Worm (Caenorhabditis elegans) whole organism, young adult: Measurements from ENCODE around the gene lig-1.

Experiments used
- B0019.2 ChIP-seq: fragments of 200-800 bp; sonication (Bioruptor generic); conservative IDR thresholded peaks from 2 replicates; pipeline ENCODE4 v1.3.6; 2022; ENCODE audit warnings: missing genetic modification reagents, missing genetic modification characterization, missing compliant biosample characterization
- B0035.1 ChIP-seq: sonication (generic microtip); optimal IDR thresholded peaks from 2 replicates; lab custom pipeline; 2016; ENCODE audit warnings: missing genetic modification characterization, mild to moderate bottlenecking, missing compliant biosample characterization, missing genotype, missing genetic modification reagents
- B0336.3 ChIP-seq: fragments of 200-800 bp; sonication (Bioruptor generic); IDR thresholded peaks from 2 replicates; pipeline ENCODE4 v1.3.6; 2022; ENCODE audit warnings: missing genetic modification characterization, missing compliant biosample characterization
- F23B12.7 ChIP-seq: sonication (generic microtip); optimal IDR thresholded peaks from 2 replicates; lab custom pipeline; 2017; ENCODE audit warnings: missing genetic modification characterization, mild to moderate bottlenecking, missing compliant biosample characterization, antibody characterized with exemption, moderate library complexity; ENCODE audit not compliant: insufficient read depth
- F52B5.7 ChIP-seq: sonication (generic microtip); optimal IDR thresholded peaks from 2 replicates; lab custom pipeline; 2016; ENCODE audit warnings: mild to moderate bottlenecking, missing genetic modification characterization, missing compliant biosample characterization
- F57A8.1 ChIP-seq: fragments of 200-800 bp; sonication (Bioruptor generic); optimal IDR thresholded peaks from 2 replicates; lab custom pipeline; 2018; ENCODE audit warnings: mild to moderate bottlenecking, missing genetic modification characterization, moderate library complexity, missing compliant biosample characterization
- F57C9.4 ChIP-seq: sonication (generic microtip); optimal IDR thresholded peaks from 2 replicates; lab custom pipeline; 2017; ENCODE audit warnings: mild to moderate bottlenecking, missing genetic modification characterization, missing compliant biosample characterization
- T07F8.4 ChIP-seq: sonication (generic microtip); optimal IDR thresholded peaks from 2 replicates; lab custom pipeline; 2016; ENCODE audit warnings: mild to moderate bottlenecking, missing genetic modification characterization, moderate library complexity, missing compliant biosample characterization
- T26A5.8 ChIP-seq: sonication (generic microtip); optimal IDR thresholded peaks from 2 replicates; lab custom pipeline; 2016; ENCODE audit warnings: missing genetic modification characterization, missing compliant biosample characterization
- Y53F4B.3 ChIP-seq: fragments of 200-800 bp; sonication (Bioruptor generic); IDR thresholded peaks from 2 replicates; pipeline ENCODE4 v1.3.6; 2022; ENCODE audit warnings: missing genetic modification reagents, missing genetic modification characterization, missing compliant biosample characterization
- Y56A3A.18 ChIP-seq: fragments of 200-800 bp; sonication (Bioruptor generic); IDR thresholded peaks from 2 replicates; pipeline ENCODE4 v1.3.6; 2022; ENCODE audit warnings: missing genetic modification reagents, missing genetic modification characterization, missing compliant biosample characterization
- akir-1 ChIP-seq: fragments of 200-800 bp; sonication (Bioruptor generic); optimal IDR thresholded peaks from 2 replicates; lab custom pipeline; 2018; ENCODE audit warnings: mild to moderate bottlenecking, missing genetic modification characterization, moderate library complexity, missing compliant biosample characterization
- aptf-3 ChIP-seq: fragments of 200-800 bp; sonication (Bioruptor generic); IDR thresholded peaks from 2 replicates; pipeline ENCODE4 v1.3.6; 2022; ENCODE audit warnings: missing genetic modification characterization, missing compliant biosample characterization
- athp-1 ChIP-seq: sonication (generic microtip); optimal IDR thresholded peaks from 2 replicates; lab custom pipeline; 2017; ENCODE audit warnings: mild to moderate bottlenecking, missing genetic modification characterization, missing compliant biosample characterization
- attf-3 ChIP-seq: fragments of 200-800 bp; sonication (Bioruptor generic); conservative IDR thresholded peaks from 2 replicates; pipeline ENCODE4 v1.3.6; 2022; ENCODE audit warnings: missing genetic modification reagents, missing genetic modification characterization, missing compliant biosample characterization
- attf-6 ChIP-seq: fragments of 200-800 bp; sonication (Bioruptor generic); IDR thresholded peaks from 2 replicates; pipeline ENCODE4 v1.3.6; 2022; ENCODE audit warnings: missing genetic modification reagents, missing genetic modification characterization, missing compliant biosample characterization
- bed-2 ChIP-seq: fragments of 200-800 bp; sonication (Bioruptor generic); IDR thresholded peaks from 2 replicates; pipeline ENCODE4 v1.3.6; 2022; ENCODE audit warnings: missing genetic modification reagents, missing genetic modification characterization, missing compliant biosample characterization
- ccch-3 ChIP-seq: fragments of 200-800 bp; sonication (Bioruptor generic); optimal IDR thresholded peaks from 2 replicates; lab custom pipeline; 2018; ENCODE audit warnings: mild to moderate bottlenecking, missing genetic modification characterization, missing compliant biosample characterization
- cebp-1 ChIP-seq, 2 experiments: fragments of 200-800 bp in 1 of 2; sonication (Bioruptor generic) in 1 of 2; sonication (generic microtip) in 1 of 2; IDR thresholded peaks in 1 of 2; optimal IDR thresholded peaks in 1 of 2; 2 replicates each; pipeline versions ENCODE4 v1.3.6 to Lab custom; 2017 to 2022; ENCODE audit warnings: missing compliant biosample characterization in 2 of 2, missing genetic modification characterization in 2 of 2, mild to moderate bottlenecking in 1 of 2, missing genetic modification reagents in 1 of 2, moderate library complexity in 1 of 2
- cebp-2 ChIP-seq: fragments of 200-800 bp; sonication (Bioruptor generic); IDR thresholded peaks from 2 replicates; pipeline ENCODE4 v1.3.6; 2022; ENCODE audit warnings: missing genetic modification characterization, missing compliant biosample characterization
- ceh-100 ChIP-seq: fragments of 200-800 bp; sonication (Bioruptor generic); IDR thresholded peaks from 2 replicates; pipeline ENCODE4 v1.3.6; 2022; ENCODE audit warnings: missing genetic modification reagents, missing genetic modification characterization, missing compliant biosample characterization
- ceh-27 ChIP-seq: fragments of 200-800 bp; sonication (Bioruptor generic); optimal IDR thresholded peaks from 2 replicates; lab custom pipeline; 2018; ENCODE audit warnings: mild to moderate bottlenecking, missing genetic modification characterization, moderate library complexity, missing compliant biosample characterization
- ceh-40 ChIP-seq: fragments of 200-800 bp; sonication (Bioruptor generic); IDR thresholded peaks from 2 replicates; pipeline ENCODE4 v1.3.6; 2022; ENCODE audit warnings: missing genetic modification characterization, missing compliant biosample characterization
- ceh-79 ChIP-seq: sonication (generic microtip); optimal IDR thresholded peaks from 2 replicates; lab custom pipeline; 2017; ENCODE audit warnings: mild to moderate bottlenecking, missing genetic modification characterization, missing compliant biosample characterization
- chd-7 ChIP-seq: sonication (generic microtip); optimal IDR thresholded peaks from 2 replicates; lab custom pipeline; 2016; ENCODE audit warnings: mild to moderate bottlenecking, missing genetic modification characterization, moderate library complexity, missing compliant biosample characterization
- dpff-1 ChIP-seq: sonication (generic microtip); optimal IDR thresholded peaks from 2 replicates; lab custom pipeline; 2017; ENCODE audit warnings: mild to moderate bottlenecking, missing genetic modification characterization, missing compliant biosample characterization
- hlh-26 ChIP-seq: fragments of 200-800 bp; sonication (Bioruptor generic); conservative IDR thresholded peaks from 2 replicates; pipeline ENCODE4 v1.3.6; 2022; ENCODE audit warnings: missing genetic modification reagents, missing genetic modification characterization, missing compliant biosample characterization
- hmg-1.2 ChIP-seq: fragments of 200-800 bp; sonication (Bioruptor generic); IDR thresholded peaks from 2 replicates; pipeline ENCODE4 v1.3.6; 2022; ENCODE audit warnings: missing genetic modification reagents, missing genetic modification characterization, missing compliant biosample characterization
- hrde-1 ChIP-seq: sonication (generic microtip); optimal IDR thresholded peaks from 2 replicates; lab custom pipeline; 2016; ENCODE audit warnings: missing genetic modification characterization, mild to moderate bottlenecking, missing compliant biosample characterization, moderate library complexity, missing genotype, missing genetic modification reagents, borderline replicate concordance
- hsf-1 ChIP-seq: fragments of 200-800 bp; sonication (Bioruptor generic); IDR thresholded peaks from 2 replicates; pipeline ENCODE4 v1.3.6; 2022; ENCODE audit warnings: missing genetic modification reagents, missing genetic modification characterization, missing compliant biosample characterization
- lin-26 ChIP-seq: fragments of 200-800 bp; sonication (Bioruptor generic); IDR thresholded peaks from 2 replicates; pipeline ENCODE4 v1.3.6; 2022; ENCODE audit warnings: missing genetic modification reagents, missing genetic modification characterization, missing compliant biosample characterization
- lin-54 ChIP-seq: fragments of 200-800 bp; sonication (Bioruptor generic); optimal IDR thresholded peaks from 2 replicates; lab custom pipeline; 2018; ENCODE audit warnings: mild to moderate bottlenecking, missing genetic modification characterization, missing compliant biosample characterization
- lsy-27 ChIP-seq: sonication (generic microtip); optimal IDR thresholded peaks from 2 replicates; lab custom pipeline; 2017; ENCODE audit warnings: missing genetic modification characterization, mild to moderate bottlenecking, missing compliant biosample characterization, antibody characterized with exemption, missing genotype, borderline replicate concordance; ENCODE audit not compliant: insufficient read depth
- madf-10 ChIP-seq: sonication (generic microtip); optimal IDR thresholded peaks from 2 replicates; lab custom pipeline; 2016; ENCODE audit warnings: mild to moderate bottlenecking, missing genetic modification characterization, missing compliant biosample characterization
- madf-8 ChIP-seq: fragments of 200-800 bp; sonication (Bioruptor generic); conservative IDR thresholded peaks from 2 replicates; pipeline ENCODE4 v1.3.6; 2022; ENCODE audit warnings: missing genetic modification reagents, missing genetic modification characterization, missing compliant biosample characterization
- mel-28 ChIP-seq: sonication (generic microtip); optimal IDR thresholded peaks from 2 replicates; lab custom pipeline; 2016; ENCODE audit warnings: borderline replicate concordance, mild to moderate bottlenecking, missing genetic modification characterization, missing compliant biosample characterization
- mes-4 ChIP-seq: sonication (generic microtip); optimal IDR thresholded peaks from 2 replicates; lab custom pipeline; 2016; ENCODE audit warnings: missing genotype, missing genetic modification characterization, missing compliant biosample characterization
- nfya-1 ChIP-seq: sonication (generic microtip); optimal IDR thresholded peaks from 2 replicates; lab custom pipeline; 2017; ENCODE audit warnings: antibody characterized with exemption, missing compliant biosample characterization, missing genetic modification characterization, borderline replicate concordance; ENCODE audit not compliant: insufficient read depth
- nfyb-1 ChIP-seq: fragments of 200-800 bp; sonication (Bioruptor generic); IDR thresholded peaks from 2 replicates; pipeline ENCODE4 v1.3.6; 2022; ENCODE audit warnings: missing genetic modification reagents, missing genetic modification characterization, missing compliant biosample characterization
- nhr-80 ChIP-seq: sonication (generic microtip); optimal IDR thresholded peaks from 2 replicates; lab custom pipeline; 2016; ENCODE audit warnings: missing genetic modification characterization, missing compliant biosample characterization
- rpc-1 ChIP-seq, 2 experiments: fragments of 150-350 bp in 1 of 2; sonication (generic microtip) in 1 of 2; optimal IDR thresholded peaks; 2 replicates each; lab custom pipeline; 2014 to 2018; ENCODE audit warnings: missing biosample characterization in 1 of 2, missing genetic modification characterization in 1 of 2, missing genetic modification reagents in 1 of 2, missing genotype in 1 of 2
- snpc-1.3 ChIP-seq: sonication (generic microtip); optimal IDR thresholded peaks from 2 replicates; lab custom pipeline; 2017; ENCODE audit warnings: missing genetic modification characterization, mild to moderate bottlenecking, missing compliant biosample characterization, antibody characterized with exemption, moderate library complexity, missing genotype, missing genetic modification reagents; ENCODE audit not compliant: insufficient read depth
- unc-130 ChIP-seq: sonication (generic microtip); optimal IDR thresholded peaks from 2 replicates; lab custom pipeline; 2016; ENCODE audit warnings: missing genetic modification reagents, missing genetic modification characterization, missing compliant biosample characterization
- unc-62 ChIP-seq: fragments of 150-350 bp; optimal IDR thresholded peaks from 2 replicates; lab custom pipeline; 2014; ENCODE audit warnings: missing biosample characterization, missing genetic modification reagents, missing genetic modification characterization

Gene lig-1

DNA sequence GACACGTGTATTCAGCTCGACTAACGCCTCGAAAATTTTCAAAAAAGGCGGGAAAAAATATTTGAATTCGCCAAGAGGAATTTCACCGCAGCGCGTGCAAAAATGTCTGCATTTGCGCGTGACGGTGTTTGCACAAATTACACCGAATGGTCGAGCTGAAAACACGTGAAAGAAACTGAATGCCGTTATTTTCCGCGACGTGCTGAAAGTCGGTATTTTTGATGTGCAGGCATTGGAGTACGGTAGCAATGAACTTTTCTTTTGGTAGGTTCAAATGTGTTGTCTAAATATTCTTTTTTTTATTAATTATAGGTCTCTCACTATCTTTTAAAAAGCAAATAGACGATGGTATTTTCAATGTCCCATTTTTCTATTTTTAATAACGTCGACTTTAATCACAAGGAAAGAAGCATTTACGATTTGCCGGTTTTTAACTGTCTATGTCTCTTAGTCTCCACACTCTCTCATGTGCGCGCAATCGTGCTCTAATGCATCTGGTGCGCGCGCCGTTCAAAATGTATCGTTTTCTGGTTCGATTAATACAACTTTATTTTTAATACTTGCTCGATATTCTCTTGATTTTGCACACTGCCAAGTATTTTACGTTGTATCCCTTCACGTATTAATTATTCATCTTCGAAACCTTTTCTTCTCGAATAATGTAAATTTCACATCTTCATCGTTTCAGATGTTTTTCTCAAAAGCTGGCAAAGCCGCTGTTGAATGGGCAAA, at the start of gene lig-1, which contains the start of gene C29A12.1 (continued):
- TF ChIP-seq F57C9.4 (tag; lab: Kevin White, UChicago) (no peak), snpc-1.3 (no peak), hrde-1 (tag; lab: Kevin White, UChicago) (no peak), rpc-1 (optimal IDR thresholded peaks at IDR 0.05; lab: Kevin White, UChicago) (no peak), rpc-1 (tag; optimal IDR thresholded peaks at IDR 0.05; lab: Kevin White, UChicago) (no peak), lsy-27 (tag; lab: Kevin White, UChicago) (no peak), madf-8 (GFP tag; lab: Robert Waterston, UW) (peak; percentile 65), ceh-79 (tag; lab: Kevin White, UChicago) (no peak), cebp-1 (GFP tag; IDR thresholded peaks at IDR 0.05; lab: Robert Waterston, UW) (no peak), cebp-1 (tag; optimal IDR thresholded peaks at IDR 0.05; lab: Kevin White, UChicago) (no peak), dpff-1 (tag; lab: Kevin White, UChicago) (no peak), chd-7 (tag; lab: Kevin White, UChicago) (no peak), Y53F4B.3 (no peak), nfyb-1 (GFP tag; lab: Robert Waterston, UW) (no peak), hlh-26 (GFP tag; lab: Robert Waterston, UW) (no peak), lin-26 (GFP tag; lab: Robert Waterston, UW) (0 out of 2 replicates have a peak, but pooled peaks have one; percentile 18), F57A8.1 (GFP tag; lab: Kevin White, UChicago) (no peak), unc-130 (GFP tag; lab: Kevin White, UChicago) (no peak), nhr-80 (no peak), bed-2 (GFP tag; lab: Robert Waterston, UW) (no peak), ceh-100 (GFP tag; lab: Robert Waterston, UW) (0 out of 2 replicates have a peak, but pooled peaks have one; percentile 35), attf-6 (GFP tag; lab: Robert Waterston, UW) (no peak), akir-1 (GFP tag; lab: Kevin White, UChicago) (no peak), F52B5.7 (tag; lab: Kevin White, UChicago) (no peak), lin-54 (peak; percentile 55), Y56A3A.18 (no peak), B0019.2 (GFP tag; lab: Robert Waterston, UW) (no peak; the same call in 1 of the 2 replicates), T07F8.4 (tag; lab: Kevin White, UChicago) (no peak), hmg-1.2 (GFP tag; lab: Robert Waterston, UW) (peak; percentile 66; the same call in 1 of the 2 replicates), ccch-3 (GFP tag; lab: Kevin White, UChicago) (no peak), ceh-40 (GFP tag; lab: Robert Waterston, UW) (no peak), athp-1 (tag; lab: Kevin White, UChicago) (no peak), T26A5.8 (tag; lab: Kevin White, UChicago) (no peak), hsf-1 (GFP tag; lab: Robert Waterston, UW) (0 out of 2 replicates have a peak, but pooled peaks have one; percentile 57), mel-28 (tag; lab: Kevin White, UChicago) (no peak), cebp-2 (GFP tag; lab: Robert Waterston, UW) (no peak), B0035.1 (tag; lab: Kevin White, UChicago) (no peak), attf-3 (GFP tag; lab: Robert Waterston, UW) (no peak), nfya-1 (tag; lab: Kevin White, UChicago) (no peak), mes-4 (tag; lab: Kevin White, UChicago) (no peak), unc-62 (no peak), B0336.3 (no peak), ceh-27 (GFP tag; lab: Kevin White, UChicago) (no peak), madf-10 (no peak), aptf-3 (no peak), F23B12.7 (peak; percentile 27)
